Worm (Caenorhabditis elegans): Measurements from ENCODE around the gene cyp-25A2.

cyp-25A2 gene

DNA sequence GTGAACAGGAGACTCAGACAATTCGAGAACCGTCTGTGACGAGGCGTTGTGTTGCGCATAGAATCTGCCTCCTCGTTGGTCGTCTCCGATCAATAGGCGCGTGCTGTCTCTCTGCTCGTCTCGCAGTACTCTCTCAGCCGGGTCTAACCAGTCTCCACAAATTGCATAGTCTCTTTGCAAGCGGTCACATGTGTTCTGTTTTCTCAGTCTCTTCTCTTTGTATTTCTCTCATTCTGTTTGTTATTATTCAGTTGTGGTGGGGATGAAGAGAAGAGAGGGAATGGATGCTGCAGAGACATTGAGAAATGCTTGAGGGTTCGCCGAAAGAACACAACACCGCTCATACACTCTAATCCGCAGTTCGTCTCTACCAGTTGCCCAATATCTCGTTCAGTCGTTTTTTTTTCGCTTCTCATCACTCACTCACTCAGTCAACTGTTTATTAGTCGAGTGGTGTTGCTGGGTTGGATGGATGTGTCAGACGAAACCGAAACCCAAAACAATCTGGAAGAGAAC lies 33.6 kb upstream of the cyp-25A2 start (continued):
- TF ChIP-seq unc-39 (tag; optimal IDR thresholded peaks at IDR 0.05): peak; percentile 28
- peak; percentile 64 for TF ChIP-seq fkh-2 (tag; optimal IDR thresholded peaks at IDR 0.05)
- TF ChIP-seq nfya-1 (tag; optimal IDR thresholded peaks at IDR 0.05; ENCODE audit: insufficient read depth): peak; percentile 98
- TF ChIP-seq lsy-12 (tag; optimal IDR thresholded peaks at IDR 0.05): peak; percentile 94
- peak; percentile 98 for TF ChIP-seq ceh-28 (tag; optimal IDR thresholded peaks at IDR 0.05)
- peak; percentile 20 for TF ChIP-seq ama-1 (optimal IDR thresholded peaks at IDR 0.05)

DNA sequence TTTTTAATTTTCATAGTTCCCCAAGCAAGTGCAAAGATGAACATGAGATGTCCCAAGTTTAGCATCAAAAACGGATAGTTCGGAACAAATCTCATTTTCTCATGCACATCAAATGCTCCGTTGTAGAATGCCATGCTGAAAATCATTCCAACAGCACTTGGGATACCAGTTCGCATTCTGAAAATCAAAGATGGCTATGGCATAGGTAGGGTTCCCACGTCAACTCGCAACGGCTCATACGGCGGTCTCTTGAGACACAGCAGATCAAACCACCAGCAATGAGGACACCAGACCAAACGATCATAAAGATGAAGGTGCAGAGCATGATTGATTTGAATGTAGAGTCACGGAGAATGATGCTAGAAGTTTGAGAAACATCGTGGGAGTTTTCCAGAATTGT lies 31.9 kb upstream of the cyp-25A2 start:
- TF ChIP-seq nhr-77 (tag; optimal IDR thresholded peaks at IDR 0.05): no peak

DNA sequence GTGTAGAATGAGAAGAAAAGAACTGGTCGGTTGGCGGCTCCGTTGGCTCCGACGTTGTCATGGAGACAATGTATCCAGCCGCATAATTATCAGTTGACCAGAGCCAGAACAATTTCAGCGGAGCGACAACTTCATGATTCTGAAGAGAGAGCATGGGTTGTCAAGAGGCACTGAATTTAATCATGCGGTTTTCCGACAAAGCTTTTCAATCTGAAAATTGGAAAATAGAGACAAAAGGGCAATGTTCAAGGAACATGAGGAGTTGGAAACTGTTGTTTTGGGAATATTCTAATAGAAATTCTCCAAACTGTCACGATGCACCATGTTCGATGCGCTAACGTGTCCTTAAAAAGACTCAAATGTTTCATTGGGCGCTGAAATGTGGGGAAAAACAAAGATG lies 30.6 kb upstream of the cyp-25A2 start, which contains the start of gene xbx-5:
xbx-5 (minus strand) TSS at position 56 of the 400 bp plus-strand sequence.
- no peak for TF ChIP-seq lin-15B (tag; optimal IDR thresholded peaks at IDR 0.05)
- no peak for TF ChIP-seq nhr-237 (tag; optimal IDR thresholded peaks at IDR 0.05)
- TF ChIP-seq elt-2 (tag; optimal IDR thresholded peaks at IDR 0.05): no peak
- no peak for TF ChIP-seq nhr-77 (tag; optimal IDR thresholded peaks at IDR 0.05)
- no peak for TF ChIP-seq ama-1 (optimal IDR thresholded peaks at IDR 0.05)
- TF ChIP-seq daf-12 (tag; optimal IDR thresholded peaks at IDR 0.05): no peak
- TF ChIP-seq unc-39 (tag; optimal IDR thresholded peaks at IDR 0.05): no peak
- no peak for TF ChIP-seq ztf-11 (tag; optimal IDR thresholded peaks at IDR 0.05)
- TF ChIP-seq sea-2 (GFP tag; optimal IDR thresholded peaks at IDR 0.05): no peak
- TF ChIP-seq nhr-25 (tag; optimal IDR thresholded peaks at IDR 0.05): no peak
- no peak for TF ChIP-seq tbx-2 (tag; optimal IDR thresholded peaks at IDR 0.05)
- no peak for TF ChIP-seq fkh-2 (tag; optimal IDR thresholded peaks at IDR 0.05)
- TF ChIP-seq fos-1 (tag; optimal IDR thresholded peaks at IDR 0.05): no peak
- no peak for TF ChIP-seq fkh-10 (GFP tag; optimal IDR thresholded peaks at IDR 0.05)
- no peak for TF ChIP-seq nhr-43 (tag; optimal IDR thresholded peaks at IDR 0.05; ENCODE audit: poor library complexity, severe bottlenecking)

- TF ChIP-seq elt-1 (tag; optimal IDR thresholded peaks at IDR 0.05) (no peak), nhr-23 (tag; optimal IDR thresholded peaks at IDR 0.05) (no peak), unc-62 (GFP tag; optimal IDR thresholded peaks at IDR 0.05) (no peak), nhr-76 (tag; optimal IDR thresholded peaks at IDR 0.05) (no peak), ZK546.5 (tag; optimal IDR thresholded peaks at IDR 0.05) (no peak), fkh-2 (tag; optimal IDR thresholded peaks at IDR 0.05) (no peak), daf-12 (tag; optimal IDR thresholded peaks at IDR 0.05) (no peak), ztf-4 (tag; optimal IDR thresholded peaks at IDR 0.05) (no peak), hmg-11 (tag; optimal IDR thresholded peaks at IDR 0.05) (no peak), mml-1 (tag; optimal IDR thresholded peaks at IDR 0.05) (no peak), mdl-1 (tag; optimal IDR thresholded peaks at IDR 0.05) (no peak), eor-1 (tag; optimal IDR thresholded peaks at IDR 0.05) (no peak), skn-1 (tag; optimal IDR thresholded peaks at IDR 0.05) (no peak), nhr-237 (tag; optimal IDR thresholded peaks at IDR 0.05) (no peak), nhr-12 (tag; optimal IDR thresholded peaks at IDR 0.05) (no peak), fkh-10 (GFP tag; optimal IDR thresholded peaks at IDR 0.05) (no peak), ceh-16 (tag; optimal IDR thresholded peaks at IDR 0.05) (no peak)
Observed at ce11 chrIII:3806883-3807282, 28.1 kb upstream of the cyp-25A2 start.

- TF ChIP-seq sea-2 (GFP tag; optimal IDR thresholded peaks at IDR 0.05) (no peak), nhr-25 (tag; optimal IDR thresholded peaks at IDR 0.05) (peak; percentile 74), nhr-43 (tag; optimal IDR thresholded peaks at IDR 0.05; ENCODE audit: poor library complexity, severe bottlenecking) (peak; percentile 1)
Observed at ce11 chrIII:3807590-3807989, 27.4 kb upstream of the cyp-25A2 start.

- TF ChIP-seq nhr-23 (tag; optimal IDR thresholded peaks at IDR 0.05): peak; percentile 31
- TF ChIP-seq sea-2 (GFP tag; optimal IDR thresholded peaks at IDR 0.05): no peak
- no peak for TF ChIP-seq ceh-28 (tag; optimal IDR thresholded peaks at IDR 0.05)
- TF ChIP-seq ama-1 (optimal IDR thresholded peaks at IDR 0.05): peak; percentile 29
- TF ChIP-seq nhr-43 (tag; optimal IDR thresholded peaks at IDR 0.05; ENCODE audit: poor library complexity, severe bottlenecking): no peak
- TF ChIP-seq mdl-1 (tag; optimal IDR thresholded peaks at IDR 0.05): no peak
- TF ChIP-seq nhr-25 (tag; optimal IDR thresholded peaks at IDR 0.05): peak; percentile 22
Observed at ce11 chrIII:3809008-3809407, 26.0 kb upstream of the cyp-25A2 start, which contains the start of gene toh-1. toh-1 (minus strand) TSS chrIII:3809030.
